Worm (Caenorhabditis elegans): ENCODE results near the gene srw-77.

Gene srw-77

ce11 chrV:16643558-16643957 is at the start of gene srw-77:
Gene srw-77, minus strand, starts transcription at chrV:16643658.
- TF ChIP-seq lin-39 (tag; optimal IDR thresholded peaks at IDR 0.05) (no peak), nhr-10 (tag; optimal IDR thresholded peaks at IDR 0.05) (no peak), snpc-4 (tag; optimal IDR thresholded peaks at IDR 0.05) (no peak), nhr-77 (tag; optimal IDR thresholded peaks at IDR 0.05) (no peak), nhr-6 (tag; optimal IDR thresholded peaks at IDR 0.05) (no peak), R02D3.7 (tag; optimal IDR thresholded peaks at IDR 0.05) (no peak), unc-39 (tag; optimal IDR thresholded peaks at IDR 0.05) (no peak), ztf-1 (GFP tag; conservative IDR thresholded peaks at IDR 0.05) (no peak), sma-9 (GFP tag; optimal IDR thresholded peaks at IDR 0.05) (no peak), sma-9 (tag; optimal IDR thresholded peaks at IDR 0.05) (no peak), crh-2 (tag; optimal IDR thresholded peaks at IDR 0.05) (no peak), mab-5 (tag; optimal IDR thresholded peaks at IDR 0.05) (no peak)

- no peak for TF ChIP-seq nhr-77 (tag; optimal IDR thresholded peaks at IDR 0.05)
- TF ChIP-seq alr-1 (tag; optimal IDR thresholded peaks at IDR 0.05) = no peak
- no peak for TF ChIP-seq nhr-23 (tag; optimal IDR thresholded peaks at IDR 0.05)
- no peak for TF ChIP-seq lin-11 (tag; optimal IDR thresholded peaks at IDR 0.05)
- no peak for TF ChIP-seq aly-2 (tag; optimal IDR thresholded peaks at IDR 0.05)
- TF ChIP-seq ztf-11 (tag; optimal IDR thresholded peaks at IDR 0.05) = no peak
- no peak for TF ChIP-seq zag-1 (tag; optimal IDR thresholded peaks at IDR 0.05)
- TF ChIP-seq lsy-2 (tag; optimal IDR thresholded peaks at IDR 0.05) = no peak
- no peak for TF ChIP-seq sem-4 (tag; optimal IDR thresholded peaks at IDR 0.05)
- TF ChIP-seq mab-5 (tag; optimal IDR thresholded peaks at IDR 0.05) = no peak
These were observed 49.5 kb upstream of the srw-77 start for ce11 chrV:16692988-16693387.

ce11 chrV:16687227-16687626 is 43.8 kb upstream of the srw-77 start, which contains the start of gene srz-102:
Gene srz-102, plus strand, starts transcription at chrV:16687527.
- no peak for TF ChIP-seq nhr-237 (tag; optimal IDR thresholded peaks at IDR 0.05)
- no peak for TF ChIP-seq C34F6.9 (tag; optimal IDR thresholded peaks at IDR 0.05)
- TF ChIP-seq unc-62 (GFP tag; optimal IDR thresholded peaks at IDR 0.05) = no peak
- no peak for TF ChIP-seq ceh-82 (tag; optimal IDR thresholded peaks at IDR 0.05)
- TF ChIP-seq ZK546.5 (tag; optimal IDR thresholded peaks at IDR 0.05) = no peak
- TF ChIP-seq unc-55 (GFP tag; optimal IDR thresholded peaks at IDR 0.05) = no peak
- no peak for TF ChIP-seq ceh-16 (tag; optimal IDR thresholded peaks at IDR 0.05)
- no peak for TF ChIP-seq ama-1 (optimal IDR thresholded peaks at IDR 0.05)
- no peak for TF ChIP-seq skn-1 (tag; optimal IDR thresholded peaks at IDR 0.05)

- TF ChIP-seq mbf-1 (tag; optimal IDR thresholded peaks at IDR 0.05) = no peak
- TF ChIP-seq ama-1 (optimal IDR thresholded peaks at IDR 0.05) = no peak
- no peak for TF ChIP-seq nhr-129 (tag; optimal IDR thresholded peaks at IDR 0.05)
- no peak for TF ChIP-seq elt-3 (tag; optimal IDR thresholded peaks at IDR 0.05)
- no peak for TF ChIP-seq egl-27 (tag; optimal IDR thresholded peaks at IDR 0.05)
- TF ChIP-seq unc-55 (GFP tag; optimal IDR thresholded peaks at IDR 0.05) = no peak
- TF ChIP-seq lin-11 (tag; optimal IDR thresholded peaks at IDR 0.05) = no peak
- TF ChIP-seq aly-2 (tag; optimal IDR thresholded peaks at IDR 0.05) = no peak
- TF ChIP-seq ZK546.5 (tag; optimal IDR thresholded peaks at IDR 0.05) = no peak
- no peak for TF ChIP-seq lin-39 (tag; optimal IDR thresholded peaks at IDR 0.05)
- TF ChIP-seq C34F6.9 (tag; optimal IDR thresholded peaks at IDR 0.05) = no peak
- TF ChIP-seq nhr-11 (tag; optimal IDR thresholded peaks at IDR 0.05) = no peak
- no peak for TF ChIP-seq R02D3.7 (tag; optimal IDR thresholded peaks at IDR 0.05)
- TF ChIP-seq unc-39 (tag; optimal IDR thresholded peaks at IDR 0.05) = no peak
- no peak for TF ChIP-seq nhr-21 (tag; optimal IDR thresholded peaks at IDR 0.05)
- TF ChIP-seq ztf-1 (GFP tag; conservative IDR thresholded peaks at IDR 0.05) = no peak
- no peak for TF ChIP-seq Y55F3AM.14 (GFP tag; optimal IDR thresholded peaks at IDR 0.05)
- TF ChIP-seq snpc-4 (tag; optimal IDR thresholded peaks at IDR 0.05) = no peak
These were observed 42.3 kb upstream of the srw-77 start, which contains the start of gene srw-43 for ce11 chrV:16685725-16686124. Gene srw-43, plus strand, starts transcription at chrV:16686025.

- no peak for TF ChIP-seq sma-3 (GFP tag; optimal IDR thresholded peaks at IDR 0.05)
- no peak for TF ChIP-seq ama-1 (optimal IDR thresholded peaks at IDR 0.05)
- TF ChIP-seq nhr-237 (tag; optimal IDR thresholded peaks at IDR 0.05) = no peak
- TF ChIP-seq ztf-4 (tag; optimal IDR thresholded peaks at IDR 0.05) = no peak
- no peak for TF ChIP-seq nhr-129 (tag; optimal IDR thresholded peaks at IDR 0.05)
- TF ChIP-seq unc-39 (tag; optimal IDR thresholded peaks at IDR 0.05) = no peak
- TF ChIP-seq ZK546.5 (tag; optimal IDR thresholded peaks at IDR 0.05) = no peak
- no peak for TF ChIP-seq C34F6.9 (tag; optimal IDR thresholded peaks at IDR 0.05)
- no peak for TF ChIP-seq mbf-1 (tag; optimal IDR thresholded peaks at IDR 0.05)
- TF ChIP-seq fos-1 (tag; optimal IDR thresholded peaks at IDR 0.05) = no peak
- no peak for TF ChIP-seq ztf-1 (GFP tag; conservative IDR thresholded peaks at IDR 0.05)
- no peak for TF ChIP-seq nhr-25 (tag; optimal IDR thresholded peaks at IDR 0.05)
- no peak for TF ChIP-seq egl-27 (tag; optimal IDR thresholded peaks at IDR 0.05)
- no peak for TF ChIP-seq elt-1 (tag; optimal IDR thresholded peaks at IDR 0.05)
- no peak for TF ChIP-seq nhr-12 (tag; optimal IDR thresholded peaks at IDR 0.05)
- no peak for TF ChIP-seq nhr-77 (tag; optimal IDR thresholded peaks at IDR 0.05)
- TF ChIP-seq lin-13 (GFP tag; optimal IDR thresholded peaks at IDR 0.05) = no peak
These were observed 39.9 kb upstream of the srw-77 start for ce11 chrV:16683359-16683758.

All from whole organism, L2 larva.